Worm (Caenorhabditis elegans): ENCODE data around the gene ugt-49.
A peak's percentile ranks its signal among the peaks of the same experiment; 100 is the strongest.

Gene ugt-49

DNA sequence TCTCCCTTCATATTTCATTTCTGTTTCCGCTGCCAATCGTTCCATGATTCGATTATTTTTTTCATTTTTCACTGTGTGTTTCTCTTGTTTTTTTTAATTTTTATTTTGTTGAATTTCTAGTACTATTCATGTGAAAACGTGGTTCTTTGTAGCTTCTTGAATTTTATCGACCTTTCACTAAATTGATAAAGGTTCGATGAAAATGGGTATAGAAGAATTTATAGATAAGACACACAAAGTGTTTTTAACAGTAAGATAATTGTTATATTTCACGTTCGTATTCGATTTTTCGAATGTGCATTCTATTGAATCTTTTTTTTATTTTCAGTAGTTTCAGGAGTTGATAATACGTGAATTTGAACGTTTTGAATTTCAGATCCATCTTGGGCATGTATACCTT lies at the start of gene ugt-49:
Gene ugt-49, plus strand, starts transcription at position 371 of the 400 bp plus-strand sequence.
- TF ChIP-seq tra-4 (tag; optimal IDR thresholded peaks at IDR 0.05) (no peak), F13C5.2 (tag; optimal IDR thresholded peaks at IDR 0.05) (no peak), B0310.2 (tag; optimal IDR thresholded peaks at IDR 0.05) (no peak), pes-1 (GFP tag; IDR thresholded peaks at IDR 0.05) (no peak), ceh-13 (GFP tag; optimal IDR thresholded peaks at IDR 0.05) (no peak), aly-1 (tag; optimal IDR thresholded peaks at IDR 0.05) (no peak), hnd-1 (tag; optimal IDR thresholded peaks at IDR 0.05) (no peak), ets-7 (tag; optimal IDR thresholded peaks at IDR 0.05) (no peak), ceh-36 (tag; optimal IDR thresholded peaks at IDR 0.05) (no peak), tbx-11 (GFP tag; IDR thresholded peaks at IDR 0.05) (no peak), hmbx-1 (tag; optimal IDR thresholded peaks at IDR 0.05) (no peak), scrt-1 (GFP tag; IDR thresholded peaks at IDR 0.05) (no peak), flt-1 (GFP tag; IDR thresholded peaks at IDR 0.05) (no peak), hmg-4 (GFP tag; optimal IDR thresholded peaks at IDR 0.05) (no peak), ama-1 (optimal IDR thresholded peaks at IDR 0.05) (no peak), sea-1 (GFP tag; conservative IDR thresholded peaks at IDR 0.05) (no peak), tbx-37 (GFP tag; conservative IDR thresholded peaks at IDR 0.05) (no peak)

DNA sequence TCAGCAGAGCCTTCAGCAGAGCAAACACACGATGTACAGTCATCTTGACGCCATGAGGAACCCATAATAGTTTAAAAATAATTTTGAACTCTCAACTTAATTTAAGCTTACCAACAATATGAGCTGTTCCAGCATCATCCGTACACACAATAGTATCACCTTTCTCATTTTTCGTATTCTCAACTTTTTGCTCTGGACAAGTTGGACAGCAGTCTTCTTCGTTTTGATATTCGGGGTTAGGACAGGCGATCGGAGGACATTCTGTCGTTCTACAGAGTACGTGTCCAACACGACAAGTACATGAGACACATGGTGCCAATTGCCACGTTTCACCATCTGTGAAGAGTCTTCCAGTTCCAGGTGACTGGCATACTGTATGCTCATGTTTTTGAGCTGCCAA lies 48.6 kb upstream of the ugt-49 start:
- TF ChIP-seq B0310.2 (tag; optimal IDR thresholded peaks at IDR 0.05), result no peak
- TF ChIP-seq tra-4 (tag; optimal IDR thresholded peaks at IDR 0.05), result no peak
- no peak for TF ChIP-seq F13C5.2 (tag; optimal IDR thresholded peaks at IDR 0.05)
- no peak for TF ChIP-seq ceh-36 (tag; optimal IDR thresholded peaks at IDR 0.05)
- no peak for TF ChIP-seq ets-7 (tag; optimal IDR thresholded peaks at IDR 0.05)
- no peak for TF ChIP-seq scrt-1 (GFP tag; IDR thresholded peaks at IDR 0.05)
- TF ChIP-seq ama-1 (optimal IDR thresholded peaks at IDR 0.05), result no peak
- TF ChIP-seq tbx-37 (GFP tag; conservative IDR thresholded peaks at IDR 0.05), result no peak
- no peak for TF ChIP-seq pes-1 (GFP tag; IDR thresholded peaks at IDR 0.05)

DNA sequence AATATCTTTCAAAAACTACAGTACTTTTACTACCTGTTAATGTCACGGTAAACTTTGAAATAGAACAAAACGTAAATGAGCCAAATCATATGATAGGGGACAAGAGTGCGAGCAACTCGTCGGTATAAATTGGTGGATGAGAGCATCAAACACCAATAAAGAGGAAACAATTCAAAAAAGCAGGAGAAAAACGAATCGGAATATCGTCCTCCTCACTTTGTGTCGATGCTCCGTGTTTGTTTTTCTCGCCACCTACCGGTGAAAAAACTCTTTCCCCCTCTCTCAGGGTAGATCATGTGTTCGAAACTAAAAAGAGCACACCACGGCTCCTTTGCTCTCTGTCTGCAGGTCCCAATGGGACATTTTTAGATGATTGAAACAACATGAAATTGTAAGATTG lies 44.0 kb upstream of the ugt-49 start:
- TF ChIP-seq tra-4 (tag; optimal IDR thresholded peaks at IDR 0.05) (no peak), sea-1 (GFP tag; conservative IDR thresholded peaks at IDR 0.05) (no peak), aly-1 (tag; optimal IDR thresholded peaks at IDR 0.05) (no peak), hmg-4 (GFP tag; optimal IDR thresholded peaks at IDR 0.05) (no peak), ceh-36 (tag; optimal IDR thresholded peaks at IDR 0.05) (no peak), hmbx-1 (tag; optimal IDR thresholded peaks at IDR 0.05) (no peak), ets-7 (tag; optimal IDR thresholded peaks at IDR 0.05) (no peak), B0310.2 (tag; optimal IDR thresholded peaks at IDR 0.05) (no peak), hnd-1 (tag; optimal IDR thresholded peaks at IDR 0.05) (no peak), tbx-11 (GFP tag; IDR thresholded peaks at IDR 0.05) (no peak), ama-1 (optimal IDR thresholded peaks at IDR 0.05) (no peak), pes-1 (GFP tag; IDR thresholded peaks at IDR 0.05) (no peak), ceh-13 (GFP tag; optimal IDR thresholded peaks at IDR 0.05) (no peak), flt-1 (GFP tag; IDR thresholded peaks at IDR 0.05) (no peak), tbx-37 (GFP tag; conservative IDR thresholded peaks at IDR 0.05) (no peak), F13C5.2 (tag; optimal IDR thresholded peaks at IDR 0.05) (no peak), scrt-1 (GFP tag; IDR thresholded peaks at IDR 0.05) (no peak)

DNA sequence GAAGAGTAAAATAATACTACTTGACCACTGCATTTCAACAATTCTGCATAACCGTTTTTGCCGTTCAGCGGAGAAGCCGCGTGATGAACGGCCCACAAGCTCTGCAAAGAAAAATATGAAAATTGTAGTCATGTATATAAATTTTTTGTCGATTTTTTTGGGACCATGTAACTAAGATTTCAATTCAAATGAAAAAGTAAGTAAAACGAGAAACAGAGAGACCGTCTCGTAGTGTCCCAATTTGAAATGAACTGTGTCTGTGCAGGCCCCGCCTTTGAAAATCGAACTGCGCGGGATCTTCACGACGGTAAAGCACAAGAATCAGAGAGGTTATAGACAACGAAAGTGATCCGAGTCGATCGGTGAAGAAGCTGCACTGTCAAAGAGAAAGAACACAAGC lies 40.1 kb upstream of the ugt-49 start, which contains the start of gene crm-1:
Gene crm-1, minus strand, starts transcription at position 101 of the 400 bp plus-strand sequence.
- TF ChIP-seq ama-1 (optimal IDR thresholded peaks at IDR 0.05) (no peak), scrt-1 (GFP tag; IDR thresholded peaks at IDR 0.05) (no peak), hmg-4 (GFP tag; optimal IDR thresholded peaks at IDR 0.05) (no peak), hnd-1 (tag; optimal IDR thresholded peaks at IDR 0.05) (no peak), sea-1 (GFP tag; conservative IDR thresholded peaks at IDR 0.05) (no peak), tra-4 (tag; optimal IDR thresholded peaks at IDR 0.05) (no peak), hmbx-1 (tag; optimal IDR thresholded peaks at IDR 0.05) (no peak), F13C5.2 (tag; optimal IDR thresholded peaks at IDR 0.05) (no peak), tbx-37 (GFP tag; conservative IDR thresholded peaks at IDR 0.05) (no peak), ets-7 (tag; optimal IDR thresholded peaks at IDR 0.05) (no peak), B0310.2 (tag; optimal IDR thresholded peaks at IDR 0.05) (no peak), tbx-11 (GFP tag; IDR thresholded peaks at IDR 0.05) (no peak), ceh-13 (GFP tag; optimal IDR thresholded peaks at IDR 0.05) (no peak), pes-1 (GFP tag; IDR thresholded peaks at IDR 0.05) (no peak), ceh-36 (tag; optimal IDR thresholded peaks at IDR 0.05) (no peak)

DNA sequence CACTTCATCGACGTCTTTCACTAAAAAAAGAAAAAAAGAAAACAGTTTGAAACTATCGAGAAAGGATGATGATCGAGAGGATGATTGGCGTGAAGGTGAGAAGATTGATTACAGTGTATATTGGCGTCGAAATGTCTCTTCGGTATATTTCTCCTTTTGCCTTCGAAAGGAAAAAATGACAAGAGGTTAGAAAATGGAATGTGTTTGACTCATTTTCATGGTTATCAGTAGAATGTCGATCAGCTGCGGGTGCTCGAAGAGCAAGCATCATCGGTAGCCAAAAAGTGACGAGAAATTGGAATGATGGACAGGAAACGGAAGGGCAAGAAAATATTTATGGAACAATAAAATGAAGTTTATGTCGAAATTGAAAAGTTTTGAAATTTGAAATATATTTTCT lies 38.3 kb upstream of the ugt-49 start:
- no peak for TF ChIP-seq flt-1 (GFP tag; IDR thresholded peaks at IDR 0.05)

DNA sequence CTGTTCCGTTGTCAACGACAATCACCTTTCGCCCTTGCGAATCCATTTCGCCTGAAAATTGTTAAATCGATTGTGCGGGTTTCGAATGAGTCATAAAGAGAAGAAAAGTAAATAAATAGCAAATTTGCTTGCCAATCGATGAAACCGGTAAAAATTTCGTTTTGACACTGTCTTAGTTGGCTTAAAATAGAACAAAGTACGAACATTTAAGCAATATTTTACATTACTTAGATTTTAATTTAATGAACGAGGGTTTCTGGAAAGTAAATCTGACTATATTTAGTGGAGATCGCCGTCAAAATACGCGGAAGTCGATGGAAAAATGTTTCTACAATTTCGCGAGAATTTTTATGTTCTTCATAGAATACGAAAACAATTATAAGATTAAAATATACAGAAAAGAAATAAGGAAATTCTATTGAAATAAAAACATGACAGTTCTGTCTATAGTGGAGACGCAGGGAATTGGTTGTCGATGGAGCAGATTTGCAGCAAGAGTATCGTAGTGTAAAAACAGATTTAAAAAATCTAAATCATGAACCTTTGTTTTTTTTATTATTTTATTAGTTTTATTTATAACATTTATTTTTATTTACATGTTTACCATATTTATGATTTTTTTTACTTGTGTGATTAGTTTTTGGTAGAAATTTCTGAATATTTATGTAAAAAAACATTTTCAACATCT lies 33.7 kb upstream of the ugt-49 start, which contains the start of gene arx-2:
Gene arx-2, minus strand, starts transcription at position 51 of the 688 bp plus-strand sequence.
- no peak for TF ChIP-seq flt-1 (GFP tag; IDR thresholded peaks at IDR 0.05)
- TF ChIP-seq ceh-36 (tag; optimal IDR thresholded peaks at IDR 0.05), result no peak
- no peak for TF ChIP-seq ets-7 (tag; optimal IDR thresholded peaks at IDR 0.05)
- TF ChIP-seq tbx-37 (GFP tag; conservative IDR thresholded peaks at IDR 0.05), result no peak

DNA sequence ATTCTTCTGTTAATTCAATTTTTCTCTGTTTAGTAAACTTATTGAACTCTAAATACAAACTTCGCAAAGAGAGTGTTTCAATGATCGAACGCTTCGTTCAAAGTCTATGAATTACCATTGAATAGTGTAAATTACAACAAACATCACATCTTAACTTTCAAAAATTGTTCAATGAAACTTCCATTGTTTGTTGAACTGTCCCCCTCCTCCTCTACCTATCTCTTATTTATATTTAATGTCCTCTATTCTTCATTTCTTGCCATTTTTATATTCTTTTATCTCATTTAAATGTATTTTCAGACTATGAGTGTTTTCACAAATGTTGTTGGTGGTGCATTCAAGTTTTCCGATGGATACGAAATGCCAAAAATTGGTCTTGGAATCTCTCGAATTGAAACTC lies 32.9 kb upstream of the ugt-49 start, which contains the start of gene K07C5.2:
Gene K07C5.2, plus strand, starts transcription at position 301 of the 400 bp plus-strand sequence.
- TF ChIP-seq tbx-37 (GFP tag; conservative IDR thresholded peaks at IDR 0.05), result no peak

DNA sequence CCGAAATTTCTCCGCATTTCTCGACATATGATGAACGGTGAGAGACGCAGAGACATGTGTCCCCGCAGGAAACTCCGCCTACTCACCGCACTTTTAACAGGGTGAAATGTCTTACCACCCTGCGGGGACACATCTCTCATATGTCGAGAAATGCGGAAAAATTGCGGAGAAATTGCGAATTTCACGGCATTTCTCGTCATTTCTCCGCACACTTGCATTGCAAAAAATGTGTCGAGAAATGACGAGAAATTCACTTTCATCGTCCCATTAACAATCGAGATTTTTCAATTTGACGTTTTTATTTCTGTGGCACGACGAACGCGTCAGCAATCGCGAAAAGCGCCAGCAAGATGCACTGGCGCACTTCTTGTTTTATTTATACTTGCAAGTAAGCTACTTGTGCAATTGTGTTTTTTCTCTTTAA lies 30.2 kb upstream of the ugt-49 start, which contains the start of gene K07C5.13:
Gene K07C5.13, plus strand, starts transcription at position 151 of the 424 bp plus-strand sequence.
- peak; percentile 51; the same call in 1 of the 2 replicates for TF ChIP-seq scrt-1 (GFP tag; IDR thresholded peaks at IDR 0.05)
- TF ChIP-seq pes-1 (GFP tag; IDR thresholded peaks at IDR 0.05), result peak; percentile 61; the same call in 1 of the 2 replicates
- TF ChIP-seq sea-1 (GFP tag; conservative IDR thresholded peaks at IDR 0.05), result peak; percentile 75; the same call in 1 of the 2 replicates
- TF ChIP-seq tbx-37 (GFP tag; conservative IDR thresholded peaks at IDR 0.05), result 0 out of 2 replicates have a peak, but pooled peaks have one; percentile 36
- TF ChIP-seq tbx-11 (GFP tag; IDR thresholded peaks at IDR 0.05), result peak; percentile 61; the same call in 1 of the 2 replicates
- peak; percentile 56 for TF ChIP-seq flt-1 (GFP tag; IDR thresholded peaks at IDR 0.05)

Data from whole organism, early embryonic.